Fruit fly (Drosophila melanogaster): Measurements from ENCODE around the gene Dtg.

Dtg gene

dm6 chr3R:12646926-12647325 lies 932 bp upstream of the Dtg start:
- no peak for TF ChIP-seq OdsH (GFP tag; optimal IDR thresholded peaks at IDR 0.05)
- no peak for TF ChIP-seq GATAd (GFP tag; optimal IDR thresholded peaks at IDR 0.05)
- no peak for TF ChIP-seq Mio (GFP tag; optimal IDR thresholded peaks at IDR 0.05)
- no peak for TF ChIP-seq foxo (GFP tag; optimal IDR thresholded peaks at IDR 0.05)
- no peak for TF ChIP-seq dl (GFP tag; optimal IDR thresholded peaks at IDR 0.05; ENCODE audit: insufficient read depth in 1 of 2, partially characterized antibody in 2 of 2)
- no peak for TF ChIP-seq pan (optimal IDR thresholded peaks at IDR 0.05)
- no peak for TF ChIP-seq fru (GFP tag; optimal IDR thresholded peaks at IDR 0.05)
- no peak for TF ChIP-seq dmrt93B (GFP tag; optimal IDR thresholded peaks at IDR 0.05)
- no peak for TF ChIP-seq Rel (GFP tag; optimal IDR thresholded peaks at IDR 0.05)
- no peak for TF ChIP-seq Rel (tag; optimal IDR thresholded peaks at IDR 0.05)
- TF ChIP-seq CrebA (GFP tag; optimal IDR thresholded peaks at IDR 0.05; ENCODE audit: borderline replicate concordance): no peak
- no peak for TF ChIP-seq Vsx2 (GFP tag; optimal IDR thresholded peaks at IDR 0.05; ENCODE audit: partially characterized antibody)
- no peak for TF ChIP-seq rgr (GFP tag; optimal IDR thresholded peaks at IDR 0.05)
- no peak for TF ChIP-seq sage (GFP tag; optimal IDR thresholded peaks at IDR 0.05)

- TF ChIP-seq brk (GFP tag; optimal IDR thresholded peaks at IDR 0.05) (no peak), N (GFP tag; optimal IDR thresholded peaks at IDR 0.05) (no peak), Hr83 (GFP tag; optimal IDR thresholded peaks at IDR 0.05; ENCODE audit: poor library complexity, severe bottlenecking) (no peak), dl (GFP tag; optimal IDR thresholded peaks at IDR 0.05; ENCODE audit: insufficient read depth in 1 of 2, partially characterized antibody in 2 of 2) (no peak)
These were observed 510 bp upstream of the Dtg start for dm6 chr3R:12647348-12647747.

- TF ChIP-seq dl (GFP tag; optimal IDR thresholded peaks at IDR 0.05; ENCODE audit: insufficient read depth in 1 of 2, partially characterized antibody in 2 of 2): no peak
- TF ChIP-seq h (GFP tag; optimal IDR thresholded peaks at IDR 0.05): no peak
- TF ChIP-seq Vsx2 (GFP tag; optimal IDR thresholded peaks at IDR 0.05; ENCODE audit: partially characterized antibody): no peak
- TF ChIP-seq GATAd (GFP tag; optimal IDR thresholded peaks at IDR 0.05): no peak
- no peak for TF ChIP-seq usp (GFP tag; optimal IDR thresholded peaks at IDR 0.05)
- no peak for TF ChIP-seq Hr83 (GFP tag; optimal IDR thresholded peaks at IDR 0.05; ENCODE audit: poor library complexity, severe bottlenecking)
- no peak for TF ChIP-seq ey (GFP tag; optimal IDR thresholded peaks at IDR 0.05)
- TF ChIP-seq brk (GFP tag; optimal IDR thresholded peaks at IDR 0.05): no peak
- TF ChIP-seq CG32264 (GFP tag; optimal IDR thresholded peaks at IDR 0.05): no peak
- TF ChIP-seq pan (optimal IDR thresholded peaks at IDR 0.05): no peak
- no peak for TF ChIP-seq foxo (GFP tag; optimal IDR thresholded peaks at IDR 0.05)
- TF ChIP-seq psq (GFP tag; optimal IDR thresholded peaks at IDR 0.05): no peak
These were observed 1.5 kb downstream of the Dtg start for dm6 chr3R:12649099-12650029.

dm6 chr3R:12650537-12650936 lies 2.7 kb downstream of the Dtg start:
- TF ChIP-seq Hr83 (GFP tag; optimal IDR thresholded peaks at IDR 0.05; ENCODE audit: poor library complexity, severe bottlenecking): no peak
- no peak for TF ChIP-seq Vsx2 (GFP tag; optimal IDR thresholded peaks at IDR 0.05; ENCODE audit: partially characterized antibody)
- no peak for TF ChIP-seq h (GFP tag; optimal IDR thresholded peaks at IDR 0.05)
- TF ChIP-seq sv (GFP tag; optimal IDR thresholded peaks at IDR 0.05): no peak
- TF ChIP-seq Mio (GFP tag; optimal IDR thresholded peaks at IDR 0.05): no peak
- TF ChIP-seq Myc (optimal IDR thresholded peaks at IDR 0.05): no peak

dm6 chr3R:12652736-12653135 lies 4.9 kb downstream of the Dtg start:
- TF ChIP-seq Myc (optimal IDR thresholded peaks at IDR 0.05) (peak; percentile 83), Jra (GFP tag; optimal IDR thresholded peaks at IDR 0.05) (no peak), N (GFP tag; optimal IDR thresholded peaks at IDR 0.05) (peak; percentile 13), lola (GFP tag; optimal IDR thresholded peaks at IDR 0.05) (no peak), dmrt93B (GFP tag; optimal IDR thresholded peaks at IDR 0.05) (no peak), foxo (GFP tag; optimal IDR thresholded peaks at IDR 0.05) (no peak)

- TF ChIP-seq sv (GFP tag; optimal IDR thresholded peaks at IDR 0.05) (peak; percentile 61), brk (GFP tag; optimal IDR thresholded peaks at IDR 0.05) (no peak)
These were observed 5.8 kb downstream of the Dtg start for dm6 chr3R:12653511-12654252.

All from whole organism, wandering third instar larva.